Fruit fly (Drosophila melanogaster) whole organism, embryonic: ENCODE data around the gene CG5096.
A peak's percentile ranks its signal among the peaks of the same experiment; 100 is the strongest.

Source experiments
- CG10209 ChIP-seq: fragments of 200-800 bp; sonication (Bioruptor generic); optimal IDR thresholded peaks from 3 replicates; lab custom pipeline; 2017; ENCODE audit warnings: missing biosample characterization, mild to moderate bottlenecking, missing genetic modification characterization, missing genetic modification reagents
- CG10274 ChIP-seq: fragments of 200-800 bp; sonication (Bioruptor generic); optimal IDR thresholded peaks from 3 replicates; lab custom pipeline; 2017; ENCODE audit warnings: missing biosample characterization, mild to moderate bottlenecking, missing genetic modification characterization
- CG10979 ChIP-seq: fragments of 200-800 bp; sonication (Bioruptor generic); optimal IDR thresholded peaks from 2 replicates; lab custom pipeline; 2018; ENCODE audit warnings: missing biosample characterization, mild to moderate bottlenecking, missing genetic modification characterization, moderate library complexity
- CG11247 ChIP-seq: fragments of 200-800 bp; sonication (Bioruptor generic); IDR thresholded peaks from 2 replicates; pipeline ENCODE4 v1.3.6; 2022; ENCODE audit warnings: missing biosample characterization, missing genetic modification characterization
- CG11560 ChIP-seq: fragments of 200-800 bp; sonication (Bioruptor generic); IDR thresholded peaks from 3 replicates; pipeline ENCODE4 v1.3.6; 2022; ENCODE audit warnings: missing biosample characterization, missing genetic modification characterization
- CG11696 ChIP-seq: fragments of 200-800 bp; sonication (Bioruptor generic); IDR thresholded peaks from 2 replicates; pipeline ENCODE4 v1.3.6; 2022; ENCODE audit warnings: missing biosample characterization, missing genetic modification characterization
- CG12744 ChIP-seq: fragments of 200-800 bp; sonication (Bioruptor generic); optimal IDR thresholded peaks from 2 replicates; lab custom pipeline; 2016; ENCODE audit warnings: missing biosample characterization, missing genetic modification characterization
- CG12942 ChIP-seq: fragments of 200-800 bp; sonication (Bioruptor generic); optimal IDR thresholded peaks from 3 replicates; lab custom pipeline; 2016; ENCODE audit warnings: missing biosample characterization, missing genetic modification characterization
- CG13424 ChIP-seq: fragments of 200-800 bp; sonication (Bioruptor generic); optimal IDR thresholded peaks from 2 replicates; lab custom pipeline; 2019; ENCODE audit warnings: missing biosample characterization, mild to moderate bottlenecking, missing genetic modification characterization, moderate library complexity
- CG14667 ChIP-seq: fragments of 200-800 bp; sonication (Bioruptor generic); IDR thresholded peaks from 2 replicates; pipeline ENCODE4 v1.3.6; 2022; ENCODE audit warnings: missing biosample characterization, missing genetic modification characterization
- CG15269 ChIP-seq: fragments of 200-800 bp; sonication (Bioruptor generic); optimal IDR thresholded peaks from 2 replicates; lab custom pipeline; 2018; ENCODE audit warnings: missing biosample characterization, mild to moderate bottlenecking, missing genetic modification characterization, moderate library complexity
- CG15601 ChIP-seq: fragments of 200-800 bp; sonication (Bioruptor generic); optimal IDR thresholded peaks from 3 replicates; lab custom pipeline; 2019; ENCODE audit warnings: missing biosample characterization, mild to moderate bottlenecking, missing genetic modification characterization, moderate library complexity
- CG17568 ChIP-seq: fragments of 200-800 bp; sonication (Bioruptor generic); optimal IDR thresholded peaks from 2 replicates; lab custom pipeline; 2018; ENCODE audit warnings: missing biosample characterization, mild to moderate bottlenecking, missing genetic modification characterization, moderate library complexity
- CG18764 ChIP-seq: fragments of 200-800 bp; sonication (Bioruptor generic); optimal IDR thresholded peaks from 3 replicates; lab custom pipeline; 2016; ENCODE audit warnings: missing biosample characterization, missing genetic modification characterization
- CG30403 ChIP-seq: fragments of 200-800 bp; sonication (Bioruptor generic); optimal IDR thresholded peaks from 3 replicates; lab custom pipeline; 2016; ENCODE audit warnings: missing biosample characterization, missing genetic modification characterization
- CG31388 ChIP-seq: fragments of 200-800 bp; sonication (Bioruptor generic); optimal IDR thresholded peaks from 2 replicates; lab custom pipeline; 2016; ENCODE audit warnings: missing biosample characterization, missing genetic modification characterization
- CG3163 ChIP-seq: fragments of 200-800 bp; sonication (Bioruptor generic); optimal IDR thresholded peaks from 3 replicates; lab custom pipeline; 2016; ENCODE audit warnings: missing biosample characterization, missing genetic modification characterization
- CG32767 ChIP-seq: fragments of 200-800 bp; sonication (Bioruptor generic); IDR thresholded peaks from 2 replicates; pipeline ENCODE4 v1.3.6; 2022; ENCODE audit warnings: missing biosample characterization, missing genetic modification characterization
- CG4617 ChIP-seq: fragments of 200-800 bp; sonication (Bioruptor generic); optimal IDR thresholded peaks from 3 replicates; lab custom pipeline; 2016; ENCODE audit warnings: missing biosample characterization, missing genetic modification characterization, borderline replicate concordance
- CG4707 ChIP-seq: fragments of 200-800 bp; sonication (Bioruptor generic); optimal IDR thresholded peaks from 2 replicates; lab custom pipeline; 2018; ENCODE audit warnings: missing biosample characterization, mild to moderate bottlenecking, missing genetic modification characterization, moderate library complexity
- CG6791 ChIP-seq: fragments of 200-800 bp; sonication (Bioruptor generic); IDR thresholded peaks from 3 replicates; pipeline ENCODE4 v1.3.6; 2022; ENCODE audit warnings: missing biosample characterization, missing genetic modification characterization; ENCODE audit not compliant: partially characterized antibody
- CG7357 ChIP-seq: fragments of 200-800 bp; sonication (Bioruptor generic); IDR thresholded peaks from 3 replicates; pipeline ENCODE4 v1.3.6; 2022; ENCODE audit warnings: missing biosample characterization, missing genetic modification characterization
- CG8944 ChIP-seq: fragments of 200-800 bp; sonication (Bioruptor generic); optimal IDR thresholded peaks from 3 replicates; lab custom pipeline; 2016; ENCODE audit warnings: missing biosample characterization, missing genetic modification characterization
- CrebB ChIP-seq: fragments of 200-800 bp; sonication (Bioruptor generic); optimal IDR thresholded peaks from 3 replicates; lab custom pipeline; 2018; ENCODE audit warnings: missing biosample characterization, mild to moderate bottlenecking, missing genetic modification characterization
- Dip3 ChIP-seq: fragments of 200-800 bp; sonication (Bioruptor generic); optimal IDR thresholded peaks from 3 replicates; lab custom pipeline; 2016; ENCODE audit warnings: missing biosample characterization, missing genetic modification characterization
- Dp ChIP-seq: fragments of 200-800 bp; sonication (Bioruptor generic); optimal IDR thresholded peaks from 2 replicates; lab custom pipeline; 2018; ENCODE audit warnings: missing biosample characterization, mild to moderate bottlenecking, missing genetic modification characterization, moderate library complexity
- Ets97D ChIP-seq: fragments of 200-800 bp; sonication (Bioruptor generic); optimal IDR thresholded peaks from 3 replicates; lab custom pipeline; 2016; ENCODE audit warnings: missing biosample characterization, missing genetic modification characterization
- Fer2 ChIP-seq: fragments of 200-800 bp; sonication (Bioruptor generic); optimal IDR thresholded peaks from 2 replicates; lab custom pipeline; 2018; ENCODE audit warnings: missing biosample characterization, mild to moderate bottlenecking, missing genetic modification characterization, moderate library complexity
- HLHmδ ChIP-seq: fragments of 200-800 bp; sonication (Bioruptor generic); optimal IDR thresholded peaks from 2 replicates; lab custom pipeline; 2018; ENCODE audit warnings: missing biosample characterization, mild to moderate bottlenecking, missing genetic modification characterization, moderate library complexity
- Hmr ChIP-seq: fragments of 200-800 bp; sonication (Bioruptor generic); optimal IDR thresholded peaks from 3 replicates; lab custom pipeline; 2017; ENCODE audit warnings: mild to moderate bottlenecking, missing biosample characterization, missing genetic modification reagents, missing genetic modification characterization
- Hr78 ChIP-seq, 2 experiments: fragments of 200-800 bp in 1 of 2; fragments of >200 bp in 1 of 2; sonication (Bioruptor generic) in 1 of 2; optimal IDR thresholded peaks; 2 replicates each; lab custom pipeline; 2017 to 2019; ENCODE audit warnings: missing biosample characterization in 2 of 2, missing genetic modification characterization in 2 of 2, mild to moderate bottlenecking in 1 of 2, moderate library complexity in 1 of 2
- MBD-R2 ChIP-seq: fragments of 200-800 bp; sonication (Bioruptor generic); IDR thresholded peaks from 2 replicates; pipeline ENCODE4 v1.3.6; 2022; ENCODE audit warnings: missing biosample characterization, missing genetic modification characterization
- NFAT ChIP-seq: fragments of 200-800 bp; sonication (Bioruptor generic); IDR thresholded peaks from 2 replicates; pipeline ENCODE4 v1.3.6; 2022; ENCODE audit warnings: missing biosample characterization, missing genetic modification characterization
- Nf-YA ChIP-seq: fragments of 200-800 bp; sonication (Bioruptor generic); IDR thresholded peaks from 2 replicates; pipeline ENCODE4 v1.3.6; 2022; ENCODE audit warnings: missing biosample characterization, missing genetic modification characterization
- PHDP ChIP-seq: fragments of 200-800 bp; sonication (Bioruptor generic); optimal IDR thresholded peaks from 3 replicates; lab custom pipeline; 2018; ENCODE audit warnings: missing biosample characterization, mild to moderate bottlenecking, missing genetic modification characterization, moderate library complexity
- Six4 ChIP-seq: fragments of 200-800 bp; sonication (Bioruptor generic); optimal IDR thresholded peaks from 2 replicates; lab custom pipeline; 2016; ENCODE audit warnings: missing biosample characterization, missing genetic modification characterization
- Sox100B ChIP-seq: fragments of 200-800 bp; sonication (Bioruptor generic); optimal IDR thresholded peaks from 3 replicates; lab custom pipeline; 2018; ENCODE audit warnings: missing biosample characterization, mild to moderate bottlenecking, missing genetic modification characterization
- YL-1 ChIP-seq: fragments of 200-800 bp; sonication (Bioruptor generic); optimal IDR thresholded peaks from 3 replicates; lab custom pipeline; 2017; ENCODE audit warnings: missing biosample characterization, mild to moderate bottlenecking, missing genetic modification characterization
- bab2 ChIP-seq: fragments of 200-800 bp; sonication (Bioruptor generic); optimal IDR thresholded peaks from 2 replicates; lab custom pipeline; 2016; ENCODE audit warnings: missing biosample characterization, missing genetic modification characterization
- bbx ChIP-seq: fragments of 200-800 bp; sonication (Bioruptor generic); IDR thresholded peaks from 2 replicates; pipeline ENCODE4 v1.3.6; 2022; ENCODE audit warnings: missing biosample characterization, missing genetic modification characterization; ENCODE audit not compliant: partially characterized antibody
- cas ChIP-seq: fragments of 200-800 bp; sonication (Bioruptor generic); IDR thresholded peaks from 2 replicates; pipeline ENCODE4 v1.3.6; 2022; ENCODE audit warnings: missing biosample characterization, missing genetic modification characterization
- crc ChIP-seq: fragments of 200-800 bp; sonication (Bioruptor generic); optimal IDR thresholded peaks from 2 replicates; lab custom pipeline; 2016; ENCODE audit warnings: missing biosample characterization, missing genetic modification characterization
- gcm2 ChIP-seq: fragments of 200-800 bp; sonication (Bioruptor generic); optimal IDR thresholded peaks from 2 replicates; lab custom pipeline; 2016; ENCODE audit warnings: missing biosample characterization, missing genetic modification characterization
- hbn ChIP-seq: fragments of 200-800 bp; sonication (Bioruptor generic); IDR thresholded peaks from 2 replicates; pipeline ENCODE4 v1.3.6; 2022; ENCODE audit warnings: missing biosample characterization, missing genetic modification characterization; ENCODE audit not compliant: partially characterized antibody
- her ChIP-seq: fragments of 200-800 bp; sonication (Bioruptor generic); optimal IDR thresholded peaks from 2 replicates; lab custom pipeline; 2016; ENCODE audit warnings: missing biosample characterization, missing genetic modification characterization
- ind ChIP-seq: fragments of 200-800 bp; sonication (Bioruptor generic); optimal IDR thresholded peaks from 3 replicates; lab custom pipeline; 2016; ENCODE audit warnings: missing biosample characterization, missing genetic modification characterization
- jing ChIP-seq: fragments of 200-800 bp; sonication (Bioruptor generic); optimal IDR thresholded peaks from 2 replicates; lab custom pipeline; 2018; ENCODE audit warnings: missing biosample characterization, mild to moderate bottlenecking, missing genetic modification characterization
- otp ChIP-seq: fragments of 200-800 bp; sonication (Bioruptor generic); IDR thresholded peaks from 3 replicates; pipeline ENCODE4, ENCODE4 v1.3.6; 2022; ENCODE audit warnings: missing biosample characterization, missing genetic modification characterization
- sens ChIP-seq: fragments of 200-800 bp; sonication (Bioruptor generic); peaks from one replicate; lab custom pipeline; 2016; ENCODE audit warnings: missing biosample characterization, missing genetic modification characterization
- tgo ChIP-seq: fragments of 200-800 bp; sonication (Bioruptor generic); IDR thresholded peaks from 3 replicates; pipeline ENCODE4 v1.3.6; 2022; ENCODE audit warnings: missing biosample characterization, missing genetic modification characterization
- toy ChIP-seq: fragments of 200-800 bp; sonication (Bioruptor generic); IDR thresholded peaks from 2 replicates; pipeline ENCODE4 v1.3.6; 2022; ENCODE audit warnings: missing biosample characterization, missing genetic modification characterization

CG5096 gene

DNA sequence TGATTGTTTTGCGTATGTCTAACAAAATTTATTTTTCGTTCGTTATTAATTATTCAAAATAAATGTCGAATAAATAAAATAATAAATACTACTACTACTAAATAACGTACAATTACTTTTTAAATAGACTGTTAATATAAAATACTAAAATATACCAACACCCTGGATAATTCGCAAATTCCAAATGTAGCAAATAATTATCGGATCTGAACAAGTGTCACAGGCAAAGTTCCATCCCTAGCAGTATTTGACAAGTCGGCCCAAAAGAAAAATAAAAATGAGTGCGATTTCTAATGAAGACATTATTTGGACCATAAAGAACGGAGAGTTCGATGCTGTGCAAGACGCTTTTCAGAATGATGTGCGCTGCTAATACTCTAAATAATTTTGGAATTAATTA is 40.7 kb upstream of the CG5096 start, which contains the start of gene CG31715 (continued):
- TF ChIP-seq MBD-R2 (GFP tag; lab: Robert Waterston, UW) (peak; percentile 66), CG10979 (tag; lab: Kevin White, UChicago) (peak; percentile 4), Dip3 (GFP tag; lab: Kevin White, UChicago) (no peak), CG11560 (tag; lab: Robert Waterston, UW) (no peak), Sox100B (GFP tag; lab: Kevin White, UChicago) (peak; percentile 18), CG10209 (no peak), Hr78 (GFP tag; optimal IDR thresholded peaks at IDR 0.05; lab: Kevin White, UChicago) (no peak), hbn (GFP tag; lab: Robert Waterston, UW) (peak; percentile 42; the same call in 1 of the 2 replicates), Dp (GFP tag; lab: Kevin White, UChicago) (peak; percentile 12), bbx (GFP tag; lab: Robert Waterston, UW) (no peak), CG3163 (GFP tag; lab: Kevin White, UChicago) (no peak)

dm6 chr2L:10342471-10342870 is 39.6 kb upstream of the CG5096 start, which contains the start of gene Sps2:
Gene Sps2 (plus strand): TSS chr2L:10342594.
- TF ChIP-seq toy (no peak), sens (no peak), Six4 (GFP tag; lab: Kevin White, UChicago) (no peak), HLHmδ (no peak), crc (GFP tag; lab: Kevin White, UChicago) (no peak), CG11696 (no peak), PHDP (tag; lab: Kevin White, UChicago) (no peak), tgo (GFP tag; lab: Robert Waterston, UW) (no peak), otp (GFP tag; lab: Robert Waterston, UW) (no peak), cas (GFP tag; lab: Robert Waterston, UW) (no peak), Fer2 (no peak), CG4707 (GFP tag; lab: Kevin White, UChicago) (no peak), CG13424 (tag; lab: Kevin White, UChicago) (no peak), NFAT (GFP tag; lab: Robert Waterston, UW) (no peak; the same call in 1 of the 2 replicates), CG6791 (GFP tag; lab: Robert Waterston, UW) (peak; percentile 83), jing (GFP tag; lab: Kevin White, UChicago) (no peak), CG17568 (GFP tag; lab: Kevin White, UChicago) (no peak), CG30403 (GFP tag; lab: Kevin White, UChicago) (no peak), Ets97D (GFP tag; lab: Kevin White, UChicago) (no peak), bab2 (GFP tag; lab: Kevin White, UChicago) (no peak), CG15601 (peak; percentile 30), her (GFP tag; lab: Kevin White, UChicago) (no peak), CG15269 (tag; lab: Kevin White, UChicago) (no peak), CG18764 (GFP tag; lab: Kevin White, UChicago) (no peak), CG14667 (no peak), CG12744 (GFP tag; lab: Kevin White, UChicago) (no peak), CG32767 (GFP tag; lab: Robert Waterston, UW) (no peak), CG12942 (no peak), ind (GFP tag; lab: Kevin White, UChicago) (no peak), CG8944 (GFP tag; lab: Kevin White, UChicago) (no peak), CG31388 (no peak), CrebB (tag; lab: Kevin White, UChicago) (no peak), Hmr (GFP tag; lab: Kevin White, UChicago) (no peak), CG4617 (GFP tag; lab: Kevin White, UChicago) (peak; percentile 35), CG10274 (GFP tag; lab: Kevin White, UChicago) (no peak), CG11247 (GFP tag; lab: Robert Waterston, UW) (no peak), Nf-YA (GFP tag; lab: Robert Waterston, UW) (no peak), CG7357 (no peak), YL-1 (no peak), gcm2 (GFP tag; lab: Kevin White, UChicago) (no peak)
